Fruit fly (Drosophila melanogaster) whole organism, pupa: ENCODE results near the gene koko.
A peak's percentile ranks its signal among the peaks of the same experiment; 100 is the strongest.

Experiments used
- CG10348 ChIP-seq: fragments of 200-800 bp; sonication (Bioruptor generic); IDR thresholded peaks from 2 replicates; pipeline ENCODE4 v1.3.6; 2022; ENCODE audit warnings: missing biosample characterization, missing genetic modification characterization
- CG12605 ChIP-seq: fragments of 200-800 bp; sonication (Bioruptor generic); IDR thresholded peaks from 2 replicates; pipeline ENCODE4 v1.3.6; 2022; ENCODE audit warnings: missing biosample characterization, missing genetic modification characterization
- CG13204 ChIP-seq: fragments of 200-800 bp; sonication (Bioruptor generic); optimal IDR thresholded peaks from 2 replicates; lab custom pipeline; 2018; ENCODE audit warnings: missing biosample characterization, mild to moderate bottlenecking, missing genetic modification characterization, moderate library complexity
- CG14655 ChIP-seq: fragments of 200-800 bp; sonication (Bioruptor generic); optimal IDR thresholded peaks from 3 replicates; lab custom pipeline; 2017; ENCODE audit warnings: mild to moderate bottlenecking, missing biosample characterization, missing genetic modification reagents, missing genetic modification characterization
- CG15710 ChIP-seq: fragments of 200-800 bp; sonication (Bioruptor generic); optimal IDR thresholded peaks from 2 replicates; lab custom pipeline; 2018; ENCODE audit warnings: missing biosample characterization, mild to moderate bottlenecking, missing genetic modification characterization, moderate library complexity
- CG17806 ChIP-seq: fragments of 200-800 bp; sonication (Bioruptor generic); optimal IDR thresholded peaks from 2 replicates; lab custom pipeline; 2018; ENCODE audit warnings: missing biosample characterization, mild to moderate bottlenecking, missing genetic modification characterization, moderate library complexity
- CG32121 ChIP-seq: fragments of 200-800 bp; sonication (Bioruptor generic); IDR thresholded peaks from 2 replicates; pipeline ENCODE4 v1.3.6; 2022; ENCODE audit warnings: missing biosample characterization, missing genetic modification characterization
- CG34367 ChIP-seq: fragments of 200-800 bp; sonication (Bioruptor generic); optimal IDR thresholded peaks from 2 replicates; lab custom pipeline; 2018; ENCODE audit warnings: missing biosample characterization, mild to moderate bottlenecking, missing genetic modification characterization
- CG4496 ChIP-seq: fragments of 200-800 bp; sonication (Bioruptor generic); IDR thresholded peaks from 3 replicates; pipeline ENCODE4 v1.3.6; 2022; ENCODE audit warnings: missing biosample characterization, missing genetic modification characterization
- CG8159 ChIP-seq: fragments of 200-800 bp; sonication (Bioruptor generic); optimal IDR thresholded peaks from 3 replicates; lab custom pipeline; 2018; ENCODE audit warnings: missing biosample characterization, mild to moderate bottlenecking, missing genetic modification characterization, moderate library complexity
- CG8301 ChIP-seq: fragments of 200-800 bp; sonication (Bioruptor generic); optimal IDR thresholded peaks from 2 replicates; lab custom pipeline; 2018; ENCODE audit warnings: missing biosample characterization, mild to moderate bottlenecking, missing genetic modification characterization
- CG9948 ChIP-seq: fragments of 200-800 bp; sonication (Bioruptor generic); optimal IDR thresholded peaks from 2 replicates; lab custom pipeline; 2018; ENCODE audit warnings: missing biosample characterization, mild to moderate bottlenecking, missing genetic modification characterization, moderate library complexity
- D1 ChIP-seq: fragments of 200-800 bp; sonication (Bioruptor generic); optimal IDR thresholded peaks from 2 replicates; lab custom pipeline; 2018; ENCODE audit warnings: missing biosample characterization, mild to moderate bottlenecking, missing genetic modification characterization, moderate library complexity
- EcR ChIP-seq: fragments of 200-800 bp; sonication (Bioruptor generic); optimal IDR thresholded peaks from 3 replicates; lab custom pipeline; 2019; ENCODE audit warnings: missing biosample characterization, missing genetic modification characterization, mild to moderate bottlenecking, moderate library complexity, missing genetic modification reagents
- Ets98B ChIP-seq: fragments of 200-800 bp; sonication (Bioruptor generic); IDR thresholded peaks from 2 replicates; pipeline ENCODE4 v1.3.6; 2022; ENCODE audit warnings: missing biosample characterization, missing genetic modification characterization
- Pif1A ChIP-seq: fragments of 200-800 bp; sonication (Bioruptor generic); optimal IDR thresholded peaks from 3 replicates; lab custom pipeline; 2016; ENCODE audit warnings: missing biosample characterization, missing genetic modification characterization
- Pif1B ChIP-seq: fragments of 200-800 bp; sonication (Bioruptor generic); optimal IDR thresholded peaks from 3 replicates; lab custom pipeline; 2016; ENCODE audit warnings: missing biosample characterization, missing genetic modification characterization
- Snoo ChIP-seq: fragments of 200-800 bp; sonication (Bioruptor generic); optimal IDR thresholded peaks from 3 replicates; lab custom pipeline; 2017; ENCODE audit warnings: missing biosample characterization, mild to moderate bottlenecking, missing genetic modification characterization, inconsistent platforms
- fd96Ca ChIP-seq: fragments of 200-800 bp; sonication (Bioruptor generic); IDR thresholded peaks from 3 replicates; pipeline ENCODE4 v1.3.6; 2022; ENCODE audit warnings: missing biosample characterization, missing genetic modification characterization
- gl ChIP-seq: fragments of 200-800 bp; sonication (Bioruptor generic); optimal IDR thresholded peaks from 2 replicates; lab custom pipeline; 2018; ENCODE audit warnings: missing biosample characterization, mild to moderate bottlenecking, missing genetic modification characterization
- rn ChIP-seq: fragments of 200-800 bp; sonication (Bioruptor generic); IDR thresholded peaks from 2 replicates; pipeline ENCODE4 v1.3.6; 2022; ENCODE audit warnings: missing biosample characterization, missing genetic modification characterization

koko gene

dm6 chr3R:18399698-18400020 lies 3.2 kb upstream of the koko start:
- TF ChIP-seq gl (no peak), CG4496 (GFP tag; lab: Robert Waterston, UW) (0 out of 3 replicates have a peak, but pooled peaks have one; percentile 21)

dm6 chr3R:18404713-18405112 lies 1.9 kb downstream of the koko start, which contains the start of gene CG7685:
Gene CG7685 (plus strand): TSS chr3R:18404940.
- peak; percentile 62 for TF ChIP-seq CG15710 (tag; lab: Kevin White, UChicago)
- TF ChIP-seq fd96Ca (GFP tag; lab: Robert Waterston, UW), result peak; percentile 40; the same call in 1 of the 3 replicates
- peak; percentile 68 for TF ChIP-seq CG4496 (GFP tag; lab: Robert Waterston, UW)
- peak; percentile 2 for TF ChIP-seq gl
- TF ChIP-seq CG17806 (tag; lab: Kevin White, UChicago), result peak; percentile 54
- peak; percentile 58; the same call in 1 of the 2 replicates for TF ChIP-seq Ets98B
- TF ChIP-seq CG32121 (GFP tag; lab: Robert Waterston, UW), result peak; percentile 66; the same call in 1 of the 2 replicates
- peak; percentile 17 for TF ChIP-seq CG34367 (tag; lab: Kevin White, UChicago)
- no peak for TF ChIP-seq CG10348 (GFP tag; lab: Robert Waterston, UW)
- no peak for TF ChIP-seq rn
- no peak for TF ChIP-seq CG14655 (GFP tag; lab: Kevin White, UChicago)
- TF ChIP-seq Pif1A (GFP tag; lab: Kevin White, UChicago), result no peak
- peak; percentile 7 for TF ChIP-seq CG9948 (tag; lab: Kevin White, UChicago)
- TF ChIP-seq EcR, result no peak
- TF ChIP-seq CG13204, result no peak
- TF ChIP-seq CG12605, result no peak
- peak; percentile 63 for TF ChIP-seq Pif1B
- TF ChIP-seq Snoo (tag; lab: Kevin White, UChicago), result peak; percentile 63
- peak; percentile 52 for TF ChIP-seq CG8159 (tag; lab: Kevin White, UChicago)
- no peak for TF ChIP-seq D1 (tag; lab: Kevin White, UChicago)
- TF ChIP-seq CG8301 (tag; lab: Kevin White, UChicago), result peak; percentile 28

- TF ChIP-seq Pif1A (GFP tag; lab: Kevin White, UChicago) (no peak), fd96Ca (GFP tag; lab: Robert Waterston, UW) (no peak), CG10348 (GFP tag; lab: Robert Waterston, UW) (no peak), EcR (no peak)
Observed at dm6 chr3R:18411205-18411749, 8.5 kb downstream of the koko start, which contains the start of gene CG10864. Gene CG10864 (minus strand): TSS chr3R:18411631.

- TF ChIP-seq Ets98B (peak; percentile 51), CG14655 (GFP tag; lab: Kevin White, UChicago) (no peak), rn (no peak), CG15710 (tag; lab: Kevin White, UChicago) (no peak), gl (no peak), CG4496 (GFP tag; lab: Robert Waterston, UW) (peak; percentile 46; the same call in 1 of the 3 replicates), CG8301 (tag; lab: Kevin White, UChicago) (peak; percentile 10), fd96Ca (GFP tag; lab: Robert Waterston, UW) (no peak; the same call in 2 of the 3 replicates), CG8159 (tag; lab: Kevin White, UChicago) (no peak), Pif1A (GFP tag; lab: Kevin White, UChicago) (no peak), CG9948 (tag; lab: Kevin White, UChicago) (no peak), EcR (no peak), D1 (tag; lab: Kevin White, UChicago) (no peak), CG12605 (no peak), Pif1B (no peak), CG13204 (no peak), Snoo (tag; lab: Kevin White, UChicago) (no peak), CG32121 (GFP tag; lab: Robert Waterston, UW) (peak; percentile 44; the same call in 1 of the 2 replicates)
Observed at dm6 chr3R:18412279-18413214, 9.7 kb downstream of the koko start, which contains the start of gene CG31122. Gene CG31122 (minus strand): TSS chr3R:18412874.

dm6 chr3R:18422446-18422845 lies 19.6 kb downstream of the koko start:
- TF ChIP-seq gl (no peak), Snoo (tag; lab: Kevin White, UChicago) (no peak), EcR (no peak), CG15710 (tag; lab: Kevin White, UChicago) (no peak), CG9948 (tag; lab: Kevin White, UChicago) (no peak), CG8159 (tag; lab: Kevin White, UChicago) (no peak), CG12605 (no peak), CG13204 (no peak), Ets98B (no peak), CG34367 (tag; lab: Kevin White, UChicago) (no peak), CG10348 (GFP tag; lab: Robert Waterston, UW) (no peak), CG8301 (tag; lab: Kevin White, UChicago) (no peak), CG32121 (GFP tag; lab: Robert Waterston, UW) (no peak), D1 (tag; lab: Kevin White, UChicago) (no peak), Pif1B (no peak)

- TF ChIP-seq CG8301 (tag; lab: Kevin White, UChicago), result no peak
- no peak for TF ChIP-seq CG34367 (tag; lab: Kevin White, UChicago)
Observed at dm6 chr3R:18423352-18423751, 20.5 kb downstream of the koko start.
